Fruit fly (Drosophila melanogaster) whole organism, prepupa: ENCODE data around the gene Larp4B.
A peak's percentile ranks its signal among the peaks of the same experiment; 100 is the strongest.

ENCODE experiments used
- CG1621 ChIP-seq: fragments of 200-800 bp; sonication (Bioruptor generic); optimal IDR thresholded peaks from 3 replicates; lab custom pipeline; 2018; ENCODE audit warnings: missing biosample characterization, mild to moderate bottlenecking, missing genetic modification characterization
- CG3032 ChIP-seq: fragments of 200-800 bp; optimal IDR thresholded peaks from 2 replicates; lab custom pipeline; 2019; ENCODE audit warnings: missing biosample characterization, mild to moderate bottlenecking, missing genetic modification characterization, moderate library complexity
- CG32006 ChIP-seq: fragments of 200-800 bp; sonication (Bioruptor generic); optimal IDR thresholded peaks from 3 replicates; lab custom pipeline; 2017; ENCODE audit warnings: missing biosample characterization, mild to moderate bottlenecking, missing genetic modification characterization
- CG6854 ChIP-seq: fragments of 200-800 bp; sonication (Bioruptor generic); optimal IDR thresholded peaks from 2 replicates; lab custom pipeline; 2017; ENCODE audit warnings: missing biosample characterization, mild to moderate bottlenecking, missing genetic modification characterization
- CG9139 ChIP-seq: fragments of 200-800 bp; sonication (Bioruptor generic); optimal IDR thresholded peaks from 3 replicates; lab custom pipeline; 2017; ENCODE audit warnings: missing biosample characterization, mild to moderate bottlenecking, missing genetic modification characterization
- Eip78C ChIP-seq: fragments of 200-800 bp; sonication (Bioruptor generic); peaks from one replicate; lab custom pipeline; 2016; ENCODE audit warnings: missing biosample characterization, missing genetic modification characterization
- Gug ChIP-seq: fragments of 200-800 bp; sonication (Bioruptor generic); IDR thresholded peaks from 2 replicates; pipeline ENCODE4 v1.3.6; 2022; ENCODE audit warnings: missing biosample characterization, missing genetic modification characterization
- Hr39 ChIP-seq: fragments of 200-800 bp; sonication (Bioruptor generic); optimal IDR thresholded peaks from 2 replicates; lab custom pipeline; 2016; ENCODE audit warnings: missing biosample characterization, missing genetic modification characterization
- achi ChIP-seq: fragments of 200-800 bp; sonication (Bioruptor generic); optimal IDR thresholded peaks from 3 replicates; lab custom pipeline; 2016; ENCODE audit warnings: missing biosample characterization, missing genetic modification characterization
- salr ChIP-seq, 2 experiments: fragments of 200-800 bp; sonication (Bioruptor generic); optimal IDR thresholded peaks; 3 replicates each; lab custom pipeline; 2016 to 2018; ENCODE audit warnings: missing biosample characterization in 2 of 2, missing genetic modification characterization in 2 of 2, mild to moderate bottlenecking in 1 of 2

DNA sequence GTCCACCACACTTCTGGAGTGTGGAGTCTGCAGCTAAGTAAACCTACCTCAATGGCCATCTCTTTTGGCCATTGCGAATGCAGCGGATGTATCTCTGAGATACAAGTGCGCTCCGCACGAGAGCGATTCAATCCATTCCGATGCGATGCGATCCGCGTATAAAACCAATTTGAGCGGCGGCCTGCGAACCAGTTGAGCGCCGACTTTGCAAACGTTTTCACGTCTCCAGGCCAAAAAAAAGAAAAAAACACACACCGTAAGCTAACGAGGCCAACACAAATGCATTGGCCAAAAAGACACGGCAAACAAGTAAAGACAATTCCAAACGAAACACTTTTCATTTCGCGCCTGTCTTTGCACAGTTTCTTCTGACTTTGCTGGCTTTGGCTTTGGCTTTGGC is 33.1 kb downstream of the Larp4B start, which contains the start of gene ckd:
- TF ChIP-seq salr (GFP tag; optimal IDR thresholded peaks at IDR 0.05; lab: Kevin White, UChicago) (no peak), Hr39 (GFP tag; lab: Kevin White, UChicago) (no peak), Gug (GFP tag; lab: Robert Waterston, UW) (no peak), achi (GFP tag; lab: Kevin White, UChicago) (no peak), CG3032 (tag; lab: Kevin White, UChicago) (no peak), CG32006 (no peak), CG6854 (GFP tag; lab: Kevin White, UChicago) (peak; percentile 54), CG1621 (tag; lab: Kevin White, UChicago) (no peak), CG9139 (GFP tag; lab: Kevin White, UChicago) (no peak), Eip78C (GFP tag; lab: Kevin White, UChicago) (peak; percentile 62)
